In genomic region chr3R:18168929-18169350, dm6 we compare ENCODE assay signal across 1 fruit fly cellular context.
TF ChIP-seq lines count a peak whose summit lies in the region.

No protein-coding gene starts in this region.

TF ChIP-seq in whole organism, embryonic, 481 proteins besides CTCF, POLR2A, EP300 and RAD21 (continued from another document):
- TF ChIP-seq Doc2 (GFP tag; IDR thresholded peaks at IDR 0.05; lab: Robert Waterston, UW) (no peak), CG7786 (GFP tag; optimal IDR thresholded peaks at IDR 0.05; lab: Kevin White, UChicago) (no peak), CG17829 (tag; optimal IDR thresholded peaks at IDR 0.05; lab: Kevin White, UChicago) (peak; percentile 20), CG17912 (GFP tag; optimal IDR thresholded peaks at IDR 0.05; lab: Kevin White, UChicago) (no peak), twi (tag; optimal IDR thresholded peaks at IDR 0.05; lab: Kevin White, UChicago) (no peak), dpn (GFP tag; optimal IDR thresholded peaks at IDR 0.05; lab: Kevin White, UChicago) (peak in 1 of 2 experiments; percentile 35), CG18764 (GFP tag; optimal IDR thresholded peaks at IDR 0.05; lab: Kevin White, UChicago) (no peak), CG2889 (GFP tag; IDR thresholded peaks at IDR 0.05; lab: Robert Waterston, UW) (no peak), exex (tag; optimal IDR thresholded peaks at IDR 0.05; lab: Kevin White, UChicago) (no peak), Opbp (GFP tag; IDR thresholded peaks at IDR 0.05; lab: Robert Waterston, UW; ENCODE audit: partially characterized antibody) (no peak), CG9727 (GFP tag; optimal IDR thresholded peaks at IDR 0.05; lab: Kevin White, UChicago) (no peak), pum (GFP tag; optimal IDR thresholded peaks at IDR 0.05; lab: Kevin White, UChicago) (no peak), CG15269 (tag; optimal IDR thresholded peaks at IDR 0.05; lab: Kevin White, UChicago) (no peak), kni (GFP tag; optimal IDR thresholded peaks at IDR 0.05; lab: Kevin White, UChicago) (peak; percentile 61), sens (GFP tag; lab: Kevin White, UChicago) (peak; percentile 79), lbe (GFP tag; optimal IDR thresholded peaks at IDR 0.05; lab: Kevin White, UChicago) (no peak), prd (optimal IDR thresholded peaks at IDR 0.05; lab: Kevin White, UChicago) (no peak), prd (GFP tag; IDR thresholded peaks at IDR 0.05; lab: Robert Waterston, UW) (no peak), dmrt99B (tag; optimal IDR thresholded peaks at IDR 0.05; lab: Kevin White, UChicago) (peak; percentile 26), dimm (GFP tag; IDR thresholded peaks at IDR 0.05; lab: Robert Waterston, UW) (no peak), CG5953 (GFP tag; IDR thresholded peaks at IDR 0.05; lab: Robert Waterston, UW) (0 out of 2 replicates have a peak, but pooled peaks have one; percentile 5), CG15601 (tag; optimal IDR thresholded peaks at IDR 0.05; lab: Kevin White, UChicago) (no peak), bcd (GFP tag; optimal IDR thresholded peaks at IDR 0.05; lab: Kevin White, UChicago) (no peak), CG33557 (GFP tag; optimal IDR thresholded peaks at IDR 0.05; lab: Kevin White, UChicago) (no peak), slou (GFP tag; optimal IDR thresholded peaks at IDR 0.05; lab: Kevin White, UChicago) (no peak), CG12942 (GFP tag; optimal IDR thresholded peaks at IDR 0.05; lab: Kevin White, UChicago) (no peak), CG12769 (tag; optimal IDR thresholded peaks at IDR 0.05; lab: Kevin White, UChicago) (no peak), CG11560 (tag; IDR thresholded peaks at IDR 0.05; lab: Robert Waterston, UW) (no peak), Med (GFP tag; lab: Kevin White, UChicago) (peak; percentile 75), CG8089 (GFP tag; optimal IDR thresholded peaks at IDR 0.05; lab: Kevin White, UChicago) (no peak), CHES-1-like (GFP tag; optimal IDR thresholded peaks at IDR 0.05; lab: Kevin White, UChicago) (peak; percentile 18), CG12219 (GFP tag; optimal IDR thresholded peaks at IDR 0.05; lab: Kevin White, UChicago) (peak; percentile 37), grau (tag; optimal IDR thresholded peaks at IDR 0.05; lab: Kevin White, UChicago) (peak; percentile 71), CG17568 (GFP tag; optimal IDR thresholded peaks at IDR 0.05; lab: Kevin White, UChicago) (no peak), zen (tag; optimal IDR thresholded peaks at IDR 0.05; lab: Kevin White, UChicago) (peak; percentile 48), CG6689 (GFP tag; IDR thresholded peaks at IDR 0.05; lab: Robert Waterston, UW) (no peak), Dbx (GFP tag; IDR thresholded peaks at IDR 0.05; lab: Robert Waterston, UW) (no peak), hth (optimal IDR thresholded peaks at IDR 0.05; lab: Kevin White, UChicago) (no peak), lmd (GFP tag; IDR thresholded peaks at IDR 0.05; lab: Robert Waterston, UW) (0 out of 2 replicates have a peak, but pooled peaks have one; percentile 14), mirr (GFP tag; optimal IDR thresholded peaks at IDR 0.05; lab: Kevin White, UChicago) (no peak), CG10654 (GFP tag; optimal IDR thresholded peaks at IDR 0.05; lab: Kevin White, UChicago) (no peak), pho (GFP tag; optimal IDR thresholded peaks at IDR 0.05; lab: Kevin White, UChicago) (no peak), org-1 (GFP tag; optimal IDR thresholded peaks at IDR 0.05; lab: Kevin White, UChicago) (no peak), CG9215 (GFP tag; IDR thresholded peaks at IDR 0.05; lab: Robert Waterston, UW) (no peak), esg (GFP tag; conservative IDR thresholded peaks at IDR 0.05; lab: Robert Waterston, UW) (no peak), CG4424 (GFP tag; optimal IDR thresholded peaks at IDR 0.05; lab: Kevin White, UChicago) (no peak), Antp (GFP tag; optimal IDR thresholded peaks at IDR 0.05; lab: Kevin White, UChicago) (no peak), trh (GFP tag; optimal IDR thresholded peaks at IDR 0.05; lab: Kevin White, UChicago) (no peak), CG7839 (tag; optimal IDR thresholded peaks at IDR 0.05; lab: Kevin White, UChicago) (no peak), CG17359 (tag; optimal IDR thresholded peaks at IDR 0.05; lab: Kevin White, UChicago) (peak; percentile 22), Taf1 (GFP tag; IDR thresholded peaks at IDR 0.05; lab: Robert Waterston, UW) (no peak), CG10959 (GFP tag; IDR thresholded peaks at IDR 0.05; lab: Robert Waterston, UW) (no peak), CG17802 (tag; optimal IDR thresholded peaks at IDR 0.05; lab: Kevin White, UChicago) (peak; percentile 67), CG18599 (GFP tag; optimal IDR thresholded peaks at IDR 0.05; lab: Kevin White, UChicago) (peak; percentile 29), wek (GFP tag; optimal IDR thresholded peaks at IDR 0.05; lab: Kevin White, UChicago) (no peak), fu2 (GFP tag; optimal IDR thresholded peaks at IDR 0.05; lab: Kevin White, UChicago) (no peak), bsh (GFP tag; optimal IDR thresholded peaks at IDR 0.05; lab: Kevin White, UChicago) (peak in 1 of 2 experiments; percentile 12), Spps (tag; optimal IDR thresholded peaks at IDR 0.05; lab: Kevin White, UChicago) (no peak), CG11093 (GFP tag; IDR thresholded peaks at IDR 0.05; lab: Robert Waterston, UW) (no peak), HLH4C (GFP tag; IDR thresholded peaks at IDR 0.05; lab: Robert Waterston, UW; ENCODE audit: partially characterized antibody) (no peak), ATbp (GFP tag; optimal IDR thresholded peaks at IDR 0.05; lab: Kevin White, UChicago) (peak; percentile 11), Ravus (GFP tag; IDR thresholded peaks at IDR 0.05; lab: Robert Waterston, UW) (no peak), HmgD (GFP tag; optimal IDR thresholded peaks at IDR 0.05; lab: Kevin White, UChicago) (no peak), sqz (GFP tag; optimal IDR thresholded peaks at IDR 0.05; lab: Kevin White, UChicago) (no peak), Abd-B (GFP tag; optimal IDR thresholded peaks at IDR 0.05; lab: Kevin White, UChicago) (no peak), CG18619 (GFP tag; optimal IDR thresholded peaks at IDR 0.05; lab: Kevin White, UChicago) (no peak), CG9609 (GFP tag; optimal IDR thresholded peaks at IDR 0.05; lab: Kevin White, UChicago) (no peak), ash1 (GFP tag; optimal IDR thresholded peaks at IDR 0.05; lab: Kevin White, UChicago) (no peak), CG9437 (GFP tag; optimal IDR thresholded peaks at IDR 0.05; lab: Kevin White, UChicago) (peak; percentile 37), B-H2 (GFP tag; optimal IDR thresholded peaks at IDR 0.05; lab: Kevin White, UChicago) (no peak), Hr51 (GFP tag; optimal IDR thresholded peaks at IDR 0.05; lab: Kevin White, UChicago) (no peak), CG15696 (tag; optimal IDR thresholded peaks at IDR 0.05; lab: Kevin White, UChicago) (no peak), knrl (GFP tag; IDR thresholded peaks at IDR 0.05; lab: Robert Waterston, UW; ENCODE audit: partially characterized antibody) (no peak), CG2120 (GFP tag; optimal IDR thresholded peaks at IDR 0.05; lab: Kevin White, UChicago) (peak; percentile 22), CG11723 (GFP tag; optimal IDR thresholded peaks at IDR 0.05; lab: Kevin White, UChicago) (no peak), CG34422 (GFP tag; IDR thresholded peaks at IDR 0.05; lab: Robert Waterston, UW) (0 out of 3 replicates have a peak, but pooled peaks have one; percentile 36), tll (GFP tag; optimal IDR thresholded peaks at IDR 0.05; lab: Kevin White, UChicago) (no peak), insv (GFP tag; optimal IDR thresholded peaks at IDR 0.05; lab: Kevin White, UChicago) (peak; percentile 85 to 97), CG1602 (GFP tag; optimal IDR thresholded peaks at IDR 0.05; lab: Kevin White, UChicago) (no peak), ssp (GFP tag; IDR thresholded peaks at IDR 0.05; lab: Robert Waterston, UW) (no peak), Oli (tag; optimal IDR thresholded peaks at IDR 0.05; lab: Kevin White, UChicago) (no peak), gcm2 (GFP tag; optimal IDR thresholded peaks at IDR 0.05; lab: Kevin White, UChicago) (no peak), CG13296 (GFP tag; optimal IDR thresholded peaks at IDR 0.05; lab: Kevin White, UChicago) (no peak), Optix (GFP tag; IDR thresholded peaks at IDR 0.05; lab: Robert Waterston, UW) (no peak), CG11696 (GFP tag; IDR thresholded peaks at IDR 0.05; lab: Robert Waterston, UW) (peak; percentile 90), amos (GFP tag; IDR thresholded peaks at IDR 0.05; lab: Robert Waterston, UW; ENCODE audit: partially characterized antibody) (no peak), Trl (optimal IDR thresholded peaks at IDR 0.05; lab: Kevin White, UChicago) (no peak), Trl (GFP tag; optimal IDR thresholded peaks at IDR 0.05; lab: Kevin White, UChicago) (no peak), Fer1 (GFP tag; optimal IDR thresholded peaks at IDR 0.05; lab: Kevin White, UChicago) (no peak), CG5245 (GFP tag; optimal IDR thresholded peaks at IDR 0.05; lab: Kevin White, UChicago) (no peak), CG6854 (GFP tag; optimal IDR thresholded peaks at IDR 0.05; lab: Kevin White, UChicago) (no peak), CG43689 (GFP tag; IDR thresholded peaks at IDR 0.05; lab: Robert Waterston, UW) (no peak), tup (GFP tag; optimal IDR thresholded peaks at IDR 0.05; lab: Kevin White, UChicago) (no peak), Hand (GFP tag; optimal IDR thresholded peaks at IDR 0.05; lab: Kevin White, UChicago) (no peak), odd (GFP tag; optimal IDR thresholded peaks at IDR 0.05; lab: Kevin White, UChicago) (no peak), psq (GFP tag; optimal IDR thresholded peaks at IDR 0.05; lab: Kevin White, UChicago) (no peak), CG1024 (GFP tag; IDR thresholded peaks at IDR 0.05; lab: Robert Waterston, UW) (no peak), CG14710 (tag; optimal IDR thresholded peaks at IDR 0.05; lab: Kevin White, UChicago) (no peak), bigmax (GFP tag; optimal IDR thresholded peaks at IDR 0.05; lab: Kevin White, UChicago) (no peak), Bteb2 (GFP tag; optimal IDR thresholded peaks at IDR 0.05; lab: Kevin White, UChicago) (no peak), al (GFP tag; IDR thresholded peaks at IDR 0.05; lab: Robert Waterston, UW) (no peak), CG3407 (GFP tag; optimal IDR thresholded peaks at IDR 0.05; lab: Kevin White, UChicago) (no peak), Pdp1 (GFP tag; optimal IDR thresholded peaks at IDR 0.05; lab: Kevin White, UChicago) (peak; percentile 10 to 87), dan (GFP tag; IDR thresholded peaks at IDR 0.05; lab: Robert Waterston, UW) (no peak), da (GFP tag; optimal IDR thresholded peaks at IDR 0.05; lab: Kevin White, UChicago) (no peak), cg (GFP tag; optimal IDR thresholded peaks at IDR 0.05; lab: Kevin White, UChicago) (peak; percentile 34), Elba2 (GFP tag; optimal IDR thresholded peaks at IDR 0.05; lab: Kevin White, UChicago) (peak; percentile 61), cas (GFP tag; IDR thresholded peaks at IDR 0.05; lab: Robert Waterston, UW) (no peak)
